Fruit fly (Drosophila melanogaster) whole organism, embryonic: ENCODE measurements around the gene bb8.

Source experiments
- Aef1 ChIP-seq: fragments of 200-800 bp; sonication (Bioruptor generic); IDR thresholded peaks from 3 replicates; pipeline ENCODE4 v1.3.6; 2022; ENCODE audit warnings: missing biosample characterization, missing genetic modification characterization
- Bteb2 ChIP-seq: fragments of 200-800 bp; sonication (Bioruptor generic); optimal IDR thresholded peaks from 2 replicates; lab custom pipeline; 2016; ENCODE audit warnings: missing biosample characterization, missing genetic modification characterization
- CG1024 ChIP-seq: fragments of 200-800 bp; sonication (Bioruptor generic); IDR thresholded peaks from 2 replicates; pipeline ENCODE4 v1.3.6; 2022; ENCODE audit warnings: missing biosample characterization, missing genetic modification characterization
- CG10267 ChIP-seq: fragments of 200-800 bp; sonication (Bioruptor generic); optimal IDR thresholded peaks from 2 replicates; lab custom pipeline; 2018; ENCODE audit warnings: missing biosample characterization, mild to moderate bottlenecking, missing genetic modification characterization, moderate library complexity
- CG12659 ChIP-seq: fragments of 200-800 bp; sonication (Bioruptor generic); optimal IDR thresholded peaks from 3 replicates; lab custom pipeline; 2017; ENCODE audit warnings: mild to moderate bottlenecking, missing biosample characterization, missing genetic modification reagents, missing genetic modification characterization
- CG13424 ChIP-seq: fragments of 200-800 bp; sonication (Bioruptor generic); optimal IDR thresholded peaks from 2 replicates; lab custom pipeline; 2019; ENCODE audit warnings: missing biosample characterization, mild to moderate bottlenecking, missing genetic modification characterization, moderate library complexity
- CG13775 ChIP-seq: fragments of 200-800 bp; sonication (Bioruptor generic); optimal IDR thresholded peaks from 3 replicates; lab custom pipeline; 2017; ENCODE audit warnings: missing biosample characterization, mild to moderate bottlenecking, missing genetic modification characterization
- CG1603 ChIP-seq: fragments of 200-800 bp; sonication (Bioruptor generic); optimal IDR thresholded peaks from 2 replicates; lab custom pipeline; 2019; ENCODE audit warnings: missing biosample characterization, mild to moderate bottlenecking, missing genetic modification characterization, moderate library complexity
- CG1647 ChIP-seq: fragments of 200-800 bp; sonication (Bioruptor generic); optimal IDR thresholded peaks from 3 replicates; lab custom pipeline; 2016; ENCODE audit warnings: missing biosample characterization, missing genetic modification characterization
- CG16815 ChIP-seq: fragments of 200-800 bp; sonication (Bioruptor generic); optimal IDR thresholded peaks from 3 replicates; lab custom pipeline; 2017; ENCODE audit warnings: missing biosample characterization, mild to moderate bottlenecking, missing genetic modification characterization
- CG17612 ChIP-seq: fragments of 200-800 bp; sonication (Bioruptor generic); IDR thresholded peaks from 2 replicates; pipeline ENCODE4 v1.3.6; 2022; ENCODE audit warnings: missing biosample characterization, missing genetic modification characterization
- CG17829 ChIP-seq: fragments of 200-800 bp; optimal IDR thresholded peaks from 2 replicates; lab custom pipeline; 2019; ENCODE audit warnings: missing biosample characterization, mild to moderate bottlenecking, missing genetic modification characterization, moderate library complexity
- CG1792 ChIP-seq: fragments of 200-800 bp; sonication (Bioruptor generic); optimal IDR thresholded peaks from 2 replicates; lab custom pipeline; 2016; ENCODE audit warnings: missing biosample characterization, missing genetic modification characterization
- CG18476 ChIP-seq: fragments of 200-800 bp; sonication (Bioruptor generic); optimal IDR thresholded peaks from 2 replicates; lab custom pipeline; 2016; ENCODE audit warnings: missing biosample characterization, mild to moderate bottlenecking, missing genetic modification characterization
- CG18619 ChIP-seq: fragments of 200-800 bp; sonication (Bioruptor generic); optimal IDR thresholded peaks from 3 replicates; lab custom pipeline; 2017; ENCODE audit warnings: missing biosample characterization, mild to moderate bottlenecking, missing genetic modification characterization
- CG2202 ChIP-seq: fragments of 200-800 bp; sonication (Bioruptor generic); optimal IDR thresholded peaks from 2 replicates; lab custom pipeline; 2018; ENCODE audit warnings: missing biosample characterization, mild to moderate bottlenecking, missing genetic modification characterization
- CG4424 ChIP-seq: fragments of 200-800 bp; sonication (Bioruptor generic); optimal IDR thresholded peaks from 3 replicates; lab custom pipeline; 2016; ENCODE audit warnings: missing biosample characterization, missing genetic modification characterization
- CG4730 ChIP-seq: fragments of 200-800 bp; sonication (Bioruptor generic); IDR thresholded peaks from 2 replicates; pipeline ENCODE4 v1.3.6; 2022; ENCODE audit warnings: missing biosample characterization, missing genetic modification characterization
- CG6272 ChIP-seq: fragments of 200-800 bp; sonication (Bioruptor generic); IDR thresholded peaks from 2 replicates; pipeline ENCODE4 v1.3.6; 2022; ENCODE audit warnings: missing biosample characterization, missing genetic modification characterization
- CG7786 ChIP-seq: fragments of 200-800 bp; sonication (Bioruptor generic); optimal IDR thresholded peaks from 2 replicates; lab custom pipeline; 2016; ENCODE audit warnings: missing biosample characterization, missing genetic modification characterization
- CG7963 ChIP-seq: fragments of 200-800 bp; sonication (Bioruptor generic); IDR thresholded peaks from 3 replicates; pipeline ENCODE4 v1.3.6; 2022; ENCODE audit warnings: missing biosample characterization, missing genetic modification characterization; ENCODE audit not compliant: partially characterized antibody
- CG8765 ChIP-seq: fragments of 200-800 bp; sonication (Bioruptor generic); IDR thresholded peaks from 2 replicates; pipeline ENCODE4 v1.3.6; 2022; ENCODE audit warnings: missing biosample characterization, missing genetic modification characterization
- CHES-1-like ChIP-seq: fragments of 200-800 bp; sonication (Bioruptor generic); optimal IDR thresholded peaks from 2 replicates; lab custom pipeline; 2016; ENCODE audit warnings: missing biosample characterization, missing genetic modification characterization
- Dfd ChIP-seq, 2 experiments: fragments of >200 bp; optimal IDR thresholded peaks; 2 replicates each; lab custom pipeline; 2017; ENCODE audit warnings: missing biosample characterization in 2 of 2, missing genetic modification characterization in 2 of 2
- Drgx ChIP-seq: fragments of 200-800 bp; sonication (Bioruptor generic); IDR thresholded peaks from 2 replicates; pipeline ENCODE4 v1.3.6; 2022; ENCODE audit warnings: missing biosample characterization, missing genetic modification characterization
- Eip74EF ChIP-seq, 2 experiments: fragments of 200-800 bp in 1 of 2; fragments of >200 bp in 1 of 2; sonication (Bioruptor generic) in 1 of 2; optimal IDR thresholded peaks; 2 replicates each; lab custom pipeline; 2017 to 2019; ENCODE audit warnings: missing biosample characterization in 2 of 2, missing genetic modification characterization in 2 of 2, mild to moderate bottlenecking in 1 of 2, moderate library complexity in 1 of 2
- HLH54F ChIP-seq: fragments of 200-800 bp; sonication (Bioruptor generic); optimal IDR thresholded peaks from 3 replicates; lab custom pipeline; 2016; ENCODE audit warnings: missing biosample characterization, missing genetic modification characterization
- Sry-β ChIP-seq: fragments of 200-800 bp; sonication (Bioruptor generic); optimal IDR thresholded peaks from 2 replicates; lab custom pipeline; 2018; ENCODE audit warnings: missing biosample characterization, mild to moderate bottlenecking, missing genetic modification characterization, moderate library complexity
- Trl ChIP-seq, 3 experiments: fragments of >200 bp in 2 of 3; fragments of 200-800 bp in 1 of 3; sonication (Bioruptor generic) in 1 of 3; optimal IDR thresholded peaks; 2 replicates in 1 of 3; 3 replicates in 2 of 3; lab custom pipeline; 2016 to 2017; ENCODE audit warnings: missing biosample characterization in 1 of 3, missing genetic modification characterization in 1 of 3
- Xbp1 ChIP-seq: fragments of 200-800 bp; sonication (Bioruptor generic); optimal IDR thresholded peaks from 3 replicates; lab custom pipeline; 2016; ENCODE audit warnings: missing biosample characterization, mild to moderate bottlenecking, missing genetic modification characterization
- ato ChIP-seq: fragments of 200-800 bp; sonication (Bioruptor generic); IDR thresholded peaks from 2 replicates; pipeline ENCODE4 v1.3.6; 2022; ENCODE audit warnings: missing biosample characterization, missing genetic modification characterization; ENCODE audit not compliant: partially characterized antibody
- chinmo ChIP-seq: fragments of 200-800 bp; sonication (Bioruptor generic); IDR thresholded peaks from 4 replicates; pipeline ENCODE4 v1.3.6; 2022; ENCODE audit warnings: missing biosample characterization, missing genetic modification characterization; ENCODE audit not compliant: partially characterized antibody
- chm ChIP-seq: fragments of 200-800 bp; sonication (Bioruptor generic); IDR thresholded peaks from 2 replicates; pipeline ENCODE4 v1.3.6; 2022; ENCODE audit warnings: missing biosample characterization, missing genetic modification characterization
- crc ChIP-seq: fragments of 200-800 bp; sonication (Bioruptor generic); optimal IDR thresholded peaks from 2 replicates; lab custom pipeline; 2016; ENCODE audit warnings: missing biosample characterization, missing genetic modification characterization
- dimm ChIP-seq: fragments of 200-800 bp; sonication (Bioruptor generic); IDR thresholded peaks from 2 replicates; pipeline ENCODE4 v1.3.6; 2022; ENCODE audit warnings: missing biosample characterization, missing genetic modification characterization
- disco-r ChIP-seq: fragments of 200-800 bp; sonication (Bioruptor generic); optimal IDR thresholded peaks from 2 replicates; lab custom pipeline; 2016; ENCODE audit warnings: missing biosample characterization, missing genetic modification characterization
- dmrt99B ChIP-seq: fragments of 200-800 bp; sonication (Bioruptor generic); optimal IDR thresholded peaks from 2 replicates; lab custom pipeline; 2018; ENCODE audit warnings: missing biosample characterization, mild to moderate bottlenecking, missing genetic modification characterization, moderate library complexity
- dysf ChIP-seq: fragments of 200-800 bp; sonication (Bioruptor generic); IDR thresholded peaks from 3 replicates; pipeline ENCODE4 v1.3.6; 2022; ENCODE audit warnings: missing biosample characterization, missing genetic modification characterization
- ftz-f1 ChIP-seq: fragments of 200-800 bp; sonication (Bioruptor generic); optimal IDR thresholded peaks from 2 replicates; lab custom pipeline; 2016; ENCODE audit warnings: missing biosample characterization, missing genetic modification characterization
- grau ChIP-seq: fragments of 200-800 bp; optimal IDR thresholded peaks from 3 replicates; lab custom pipeline; 2019; ENCODE audit warnings: missing biosample characterization, mild to moderate bottlenecking, missing genetic modification characterization, moderate library complexity
- kah ChIP-seq: fragments of 200-800 bp; sonication (Bioruptor generic); optimal IDR thresholded peaks from 2 replicates; lab custom pipeline; 2018; ENCODE audit warnings: missing biosample characterization, mild to moderate bottlenecking, missing genetic modification characterization
- knrl ChIP-seq: fragments of 200-800 bp; sonication (Bioruptor generic); IDR thresholded peaks from 3 replicates; pipeline ENCODE4 v1.3.6; 2022; ENCODE audit warnings: missing biosample characterization, missing genetic modification characterization; ENCODE audit not compliant: partially characterized antibody
- lmd ChIP-seq: fragments of 200-800 bp; sonication (Bioruptor generic); IDR thresholded peaks from 2 replicates; pipeline ENCODE4 v1.3.6; 2022; ENCODE audit warnings: missing biosample characterization, missing genetic modification characterization
- mam ChIP-seq: fragments of 200-800 bp; sonication (Bioruptor generic); optimal IDR thresholded peaks from 3 replicates; lab custom pipeline; 2016; ENCODE audit warnings: missing biosample characterization, missing genetic modification characterization
- mirr ChIP-seq: fragments of 200-800 bp; sonication (Bioruptor generic); optimal IDR thresholded peaks from 3 replicates; lab custom pipeline; 2018; ENCODE audit warnings: missing biosample characterization, mild to moderate bottlenecking, missing genetic modification characterization
- org-1 ChIP-seq: fragments of 200-800 bp; sonication (Bioruptor generic); optimal IDR thresholded peaks from 2 replicates; lab custom pipeline; 2017; ENCODE audit warnings: missing biosample characterization, missing genetic modification characterization
- sna ChIP-seq: fragments of 200-800 bp; sonication (Bioruptor generic); IDR thresholded peaks from 2 replicates; pipeline ENCODE4 v1.3.6; 2022; ENCODE audit warnings: missing biosample characterization, missing genetic modification characterization; ENCODE audit not compliant: partially characterized antibody
- toy ChIP-seq: fragments of 200-800 bp; sonication (Bioruptor generic); IDR thresholded peaks from 2 replicates; pipeline ENCODE4 v1.3.6; 2022; ENCODE audit warnings: missing biosample characterization, missing genetic modification characterization
- usp ChIP-seq: fragments of >200 bp; optimal IDR thresholded peaks from 2 replicates; lab custom pipeline; 2017; ENCODE audit warnings: missing biosample characterization, missing genetic modification characterization
- zf30C ChIP-seq: fragments of 200-800 bp; sonication (Bioruptor generic); optimal IDR thresholded peaks from 3 replicates; lab custom pipeline; 2018; ENCODE audit warnings: missing biosample characterization, mild to moderate bottlenecking, missing genetic modification characterization

The bb8 gene

dm6 chr3R:23280806-23281257, 9.2 kb downstream of the bb8 start, which contains the start of the genes orb and Cdc16 (continued):
- TF ChIP-seq zf30C (GFP tag; lab: Kevin White, UChicago) (peak; percentile 97), dmrt99B (tag; lab: Kevin White, UChicago) (peak; percentile 91), toy (GFP tag; lab: Robert Waterston, UW) (peak; percentile 75; the same call in 1 of the 2 replicates), CG1603 (tag; lab: Kevin White, UChicago) (peak; percentile 78), CG1647 (peak; percentile 66), CG7963 (no peak), dysf (GFP tag; lab: Robert Waterston, UW) (peak; percentile 93), sna (GFP tag; lab: Robert Waterston, UW) (no peak; the same call in 1 of the 2 replicates), CG10267 (peak; percentile 88), usp (no peak), ato (GFP tag; lab: Robert Waterston, UW) (no peak), CG6272 (GFP tag; lab: Robert Waterston, UW) (peak; percentile 88), Eip74EF (GFP tag; optimal IDR thresholded peaks at IDR 0.05; lab: Kevin White, UChicago) (peak in 1 of 2 experiments; percentile 84), CG7786 (GFP tag; lab: Kevin White, UChicago) (peak; percentile 51), Xbp1 (GFP tag; lab: Kevin White, UChicago) (peak; percentile 95), Trl (optimal IDR thresholded peaks at IDR 0.05; lab: Kevin White, UChicago) (peak; percentile 52 to 59), Trl (GFP tag; optimal IDR thresholded peaks at IDR 0.05; lab: Kevin White, UChicago) (peak; percentile 63), Drgx (GFP tag; lab: Robert Waterston, UW) (peak; percentile 91), kah (GFP tag; lab: Kevin White, UChicago) (peak; percentile 64), CG18476 (GFP tag; lab: Kevin White, UChicago) (peak; percentile 87), crc (peak; percentile 32), org-1 (GFP tag; lab: Kevin White, UChicago) (peak; percentile 76), Aef1 (peak; percentile 91), CG13775 (GFP tag; lab: Kevin White, UChicago) (peak; percentile 90), CG18619 (GFP tag; lab: Kevin White, UChicago) (peak; percentile 81), CG4424 (GFP tag; lab: Kevin White, UChicago) (peak; percentile 91), CG2202 (tag; lab: Kevin White, UChicago) (peak; percentile 88), disco-r (peak; percentile 23), CG16815 (GFP tag; lab: Kevin White, UChicago) (peak; percentile 76), HLH54F (GFP tag; lab: Kevin White, UChicago) (peak; percentile 66), grau (tag; lab: Kevin White, UChicago) (peak; percentile 91), mirr (peak; percentile 55), dimm (GFP tag; lab: Robert Waterston, UW) (peak; percentile 71), CG1792 (GFP tag; lab: Kevin White, UChicago) (peak; percentile 54), CHES-1-like (GFP tag; lab: Kevin White, UChicago) (peak; percentile 68), CG4730 (GFP tag; lab: Robert Waterston, UW) (peak; percentile 89), Bteb2 (GFP tag; lab: Kevin White, UChicago) (peak; percentile 69), CG17829 (tag; lab: Kevin White, UChicago) (peak; percentile 92), chinmo (no peak), Sry-β (GFP tag; lab: Kevin White, UChicago) (peak; percentile 26), Dfd (GFP tag; optimal IDR thresholded peaks at IDR 0.05; lab: Kevin White, UChicago) (no peak), CG8765 (GFP tag; lab: Robert Waterston, UW) (peak; percentile 78; the same call in 1 of the 2 replicates), knrl (GFP tag; lab: Robert Waterston, UW) (no peak), CG17612 (GFP tag; lab: Robert Waterston, UW) (peak; percentile 70), CG1024 (GFP tag; lab: Robert Waterston, UW) (peak; percentile 64), lmd (peak; percentile 91), CG13424 (peak; percentile 93), mam (GFP tag; lab: Kevin White, UChicago) (peak; percentile 85), CG12659 (peak; percentile 94), ftz-f1 (GFP tag; lab: Kevin White, UChicago) (peak; percentile 18), chm (GFP tag; lab: Robert Waterston, UW) (peak; percentile 88)
